Fruit fly (Drosophila melanogaster): ENCODE data around the gene Cpr30B.

Cpr30B gene

dm6 chr2L:9542578-9542977 lies at the start of gene Cpr30B:
Cpr30B (plus strand) TSS chr2L:9542878.
- TF ChIP-seq CG10348 (GFP tag; IDR thresholded peaks at IDR 0.05), result no peak

- TF ChIP-seq rn (GFP tag; IDR thresholded peaks at IDR 0.05) (no peak), Snoo (tag; optimal IDR thresholded peaks at IDR 0.05) (peak; percentile 32), CG32121 (GFP tag; IDR thresholded peaks at IDR 0.05) (peak; percentile 47), fd96Ca (GFP tag; IDR thresholded peaks at IDR 0.05) (no peak), CG9948 (tag; optimal IDR thresholded peaks at IDR 0.05) (peak; percentile 11), CG14655 (GFP tag; optimal IDR thresholded peaks at IDR 0.05) (peak; percentile 19), CG12605 (GFP tag; IDR thresholded peaks at IDR 0.05) (0 out of 2 replicates have a peak, but pooled peaks have one; percentile 24), CG34367 (tag; optimal IDR thresholded peaks at IDR 0.05) (no peak), CG17806 (tag; optimal IDR thresholded peaks at IDR 0.05) (peak; percentile 26), CG8301 (tag; optimal IDR thresholded peaks at IDR 0.05) (peak; percentile 24), CG8159 (tag; optimal IDR thresholded peaks at IDR 0.05) (peak; percentile 52), Pif1A (GFP tag; optimal IDR thresholded peaks at IDR 0.05) (peak; percentile 28), D1 (tag; optimal IDR thresholded peaks at IDR 0.05) (no peak), gl (tag; optimal IDR thresholded peaks at IDR 0.05) (no peak), Ets98B (GFP tag; IDR thresholded peaks at IDR 0.05) (0 out of 2 replicates have a peak, but pooled peaks have one; percentile 34), CG10348 (GFP tag; IDR thresholded peaks at IDR 0.05) (no peak), CG15710 (tag; optimal IDR thresholded peaks at IDR 0.05) (no peak), CG13204 (GFP tag; optimal IDR thresholded peaks at IDR 0.05) (no peak), Pif1B (GFP tag; optimal IDR thresholded peaks at IDR 0.05) (peak; percentile 30), CG4496 (GFP tag; IDR thresholded peaks at IDR 0.05) (0 out of 3 replicates have a peak, but pooled peaks have one; percentile 34), EcR (GFP tag; optimal IDR thresholded peaks at IDR 0.05) (peak; percentile 69)
Measured at dm6 chr2L:9493375-9494263, 49.1 kb upstream of the Cpr30B start.

dm6 chr2L:9494663-9495417 lies 47.8 kb upstream of the Cpr30B start, which contains the start of gene Gdi:
Gdi (minus strand) TSS chr2L:9494876.
- no peak for TF ChIP-seq CG34367 (tag; optimal IDR thresholded peaks at IDR 0.05)
- no peak for TF ChIP-seq CG14655 (GFP tag; optimal IDR thresholded peaks at IDR 0.05)
- TF ChIP-seq fd96Ca (GFP tag; IDR thresholded peaks at IDR 0.05), result no peak
- peak; percentile 19 for TF ChIP-seq CG8159 (tag; optimal IDR thresholded peaks at IDR 0.05)
- TF ChIP-seq EcR (GFP tag; optimal IDR thresholded peaks at IDR 0.05), result no peak
- TF ChIP-seq D1 (tag; optimal IDR thresholded peaks at IDR 0.05), result no peak
- TF ChIP-seq CG32121 (GFP tag; IDR thresholded peaks at IDR 0.05), result peak; percentile 30; the same call in 1 of the 2 replicates
- TF ChIP-seq CG13204 (GFP tag; optimal IDR thresholded peaks at IDR 0.05), result no peak
- no peak for TF ChIP-seq Pif1B (GFP tag; optimal IDR thresholded peaks at IDR 0.05)
- TF ChIP-seq CG15710 (tag; optimal IDR thresholded peaks at IDR 0.05), result peak; percentile 14
- no peak for TF ChIP-seq gl (tag; optimal IDR thresholded peaks at IDR 0.05)
- no peak for TF ChIP-seq CG9948 (tag; optimal IDR thresholded peaks at IDR 0.05)
- no peak for TF ChIP-seq CG10348 (GFP tag; IDR thresholded peaks at IDR 0.05)
- no peak for TF ChIP-seq rn (GFP tag; IDR thresholded peaks at IDR 0.05)
- TF ChIP-seq CG17806 (tag; optimal IDR thresholded peaks at IDR 0.05), result no peak
- TF ChIP-seq Snoo (tag; optimal IDR thresholded peaks at IDR 0.05), result no peak
- no peak for TF ChIP-seq Ets98B (GFP tag; IDR thresholded peaks at IDR 0.05)

- TF ChIP-seq D1 (tag; optimal IDR thresholded peaks at IDR 0.05) (peak; percentile 30), CG17806 (tag; optimal IDR thresholded peaks at IDR 0.05) (no peak), Pif1A (GFP tag; optimal IDR thresholded peaks at IDR 0.05) (no peak), CG32121 (GFP tag; IDR thresholded peaks at IDR 0.05) (no peak), CG8301 (tag; optimal IDR thresholded peaks at IDR 0.05) (no peak), CG14655 (GFP tag; optimal IDR thresholded peaks at IDR 0.05) (no peak)
Measured at dm6 chr2L:9495418-9495779, 47.3 kb upstream of the Cpr30B start, which contains the start of gene CG33298. CG33298 (plus strand) TSS chr2L:9495474.

- no peak for TF ChIP-seq CG12605 (GFP tag; IDR thresholded peaks at IDR 0.05)
- TF ChIP-seq Ets98B (GFP tag; IDR thresholded peaks at IDR 0.05), result no peak
- no peak for TF ChIP-seq Snoo (tag; optimal IDR thresholded peaks at IDR 0.05)
- no peak for TF ChIP-seq Pif1B (GFP tag; optimal IDR thresholded peaks at IDR 0.05)
- no peak for TF ChIP-seq CG17806 (tag; optimal IDR thresholded peaks at IDR 0.05)
- no peak for TF ChIP-seq CG8159 (tag; optimal IDR thresholded peaks at IDR 0.05)
- TF ChIP-seq CG8301 (tag; optimal IDR thresholded peaks at IDR 0.05), result no peak
- TF ChIP-seq gl (tag; optimal IDR thresholded peaks at IDR 0.05), result no peak
- no peak for TF ChIP-seq fd96Ca (GFP tag; IDR thresholded peaks at IDR 0.05)
- no peak for TF ChIP-seq Pif1A (GFP tag; optimal IDR thresholded peaks at IDR 0.05)
- TF ChIP-seq D1 (tag; optimal IDR thresholded peaks at IDR 0.05), result no peak
- no peak for TF ChIP-seq CG13204 (GFP tag; optimal IDR thresholded peaks at IDR 0.05)
- no peak for TF ChIP-seq CG9948 (tag; optimal IDR thresholded peaks at IDR 0.05)
- TF ChIP-seq rn (GFP tag; IDR thresholded peaks at IDR 0.05), result no peak
- TF ChIP-seq CG34367 (tag; optimal IDR thresholded peaks at IDR 0.05), result no peak
- no peak for TF ChIP-seq CG32121 (GFP tag; IDR thresholded peaks at IDR 0.05)
- no peak for TF ChIP-seq CG14655 (GFP tag; optimal IDR thresholded peaks at IDR 0.05)
- no peak for TF ChIP-seq CG15710 (tag; optimal IDR thresholded peaks at IDR 0.05)
Measured at dm6 chr2L:9495870-9496269, 46.8 kb upstream of the Cpr30B start.

Data from whole organism, pupa.